Worm (Caenorhabditis elegans) whole organism, L1 larva: ENCODE results near the gene C47A4.5.

Experiments used
- egl-27 ChIP-seq, 2 experiments: fragments of 150-350 bp in 1 of 2; sonication (generic microtip); optimal IDR thresholded peaks; 3 replicates each; lab custom pipeline; 2017 to 2018; ENCODE audit warnings: missing biosample characterization in 2 of 2, missing genetic modification characterization in 2 of 2, missing genetic modification reagents in 2 of 2
- hpl-2 ChIP-seq: fragments of 150-350 bp; optimal IDR thresholded peaks from 2 replicates; lab custom pipeline; 2014; ENCODE audit warnings: missing biosample characterization, missing genetic modification reagents, missing genetic modification characterization
- lin-15B ChIP-seq: fragments of 150-350 bp; sonication (generic microtip); optimal IDR thresholded peaks from 3 replicates; lab custom pipeline; 2014; ENCODE audit warnings: missing biosample characterization, missing genetic modification characterization
- skn-1 ChIP-seq: fragments of 150-350 bp; optimal IDR thresholded peaks from 2 replicates; lab custom pipeline; 2014; ENCODE audit warnings: missing biosample characterization, missing genetic modification characterization
- zag-1 ChIP-seq: fragments of 150-350 bp; optimal IDR thresholded peaks from 2 replicates; lab custom pipeline; 2014; ENCODE audit warnings: missing biosample characterization, missing genetic modification characterization
- ztf-4 ChIP-seq: fragments of 150-350 bp; optimal IDR thresholded peaks from 2 replicates; lab custom pipeline; 2014; ENCODE audit warnings: missing biosample characterization, missing genetic modification characterization

DNA sequence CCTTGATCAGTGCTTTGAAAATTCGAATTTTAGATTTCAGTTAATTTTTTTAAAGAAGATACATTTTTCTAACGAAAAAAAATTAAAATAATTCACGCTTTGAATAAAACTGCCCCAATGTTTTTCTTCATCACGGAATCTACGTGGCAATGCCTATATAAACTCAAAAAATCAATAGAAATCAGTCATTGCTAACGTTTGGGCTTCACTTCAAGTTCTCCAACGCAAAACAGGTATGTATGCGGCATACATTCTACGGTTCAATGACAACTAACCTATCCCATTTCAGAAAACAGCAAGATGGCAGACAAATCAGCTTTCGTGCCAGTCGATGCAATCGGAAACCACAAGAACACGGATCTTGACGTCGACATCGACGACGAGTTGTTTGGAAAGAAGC is at the start of gene C47A4.5:
- TF ChIP-seq hpl-2 = no peak
- no peak for TF ChIP-seq zag-1 (tag; lab: Kevin White, UChicago)
- no peak for TF ChIP-seq egl-27 (tag; optimal IDR thresholded peaks at IDR 0.05; lab: Kevin White, UChicago)
- TF ChIP-seq skn-1 (tag; lab: Kevin White, UChicago) = no peak
- TF ChIP-seq ztf-4 = no peak
- no peak for TF ChIP-seq lin-15B (tag; lab: Kevin White, UChicago)
